Worm (Caenorhabditis elegans) whole organism, mixed stage, embryonic: ENCODE measurements around the gene tnt-2.

ENCODE experiments used
- ces-1 ChIP-seq: fragments of 150-350 bp; optimal IDR thresholded peaks from 2 replicates; lab custom pipeline; 2014; ENCODE audit warnings: missing biosample characterization, missing genetic modification reagents, missing genetic modification characterization
- elt-3 ChIP-seq: fragments of 150-350 bp; optimal IDR thresholded peaks from 2 replicates; lab custom pipeline; 2014; ENCODE audit warnings: missing biosample characterization, missing genetic modification characterization
- flh-1 ChIP-seq: fragments of 200-800 bp; sonication (Bioruptor generic); optimal IDR thresholded peaks from 2 replicates; lab custom pipeline; 2018; ENCODE audit warnings: mild to moderate bottlenecking, missing genetic modification characterization, moderate library complexity, missing compliant biosample characterization
- lin-13 ChIP-seq: fragments of 150-350 bp; optimal IDR thresholded peaks from 2 replicates; lab custom pipeline; 2014; ENCODE audit warnings: missing biosample characterization, missing genetic modification characterization
- nhr-76 ChIP-seq: sonication (generic microtip); optimal IDR thresholded peaks from 2 replicates; lab custom pipeline; 2017; ENCODE audit warnings: missing biosample characterization, missing genetic modification characterization
- pha-4 ChIP-seq: fragments of 150-350 bp; optimal IDR thresholded peaks from 2 replicates; lab custom pipeline; 2018; ENCODE audit warnings: missing biosample characterization, missing genetic modification reagents, missing genetic modification characterization
- sem-2 ChIP-seq: fragments of 200-800 bp; sonication (Bioruptor generic); optimal IDR thresholded peaks from 2 replicates; lab custom pipeline; 2018; ENCODE audit warnings: mild to moderate bottlenecking, missing genetic modification characterization, missing compliant biosample characterization
- unc-120 ChIP-seq: sonication (generic microtip); optimal IDR thresholded peaks from 2 replicates; lab custom pipeline; 2017; ENCODE audit warnings: missing genetic modification characterization, missing compliant biosample characterization; ENCODE audit not compliant: poor library complexity, severe bottlenecking

DNA sequence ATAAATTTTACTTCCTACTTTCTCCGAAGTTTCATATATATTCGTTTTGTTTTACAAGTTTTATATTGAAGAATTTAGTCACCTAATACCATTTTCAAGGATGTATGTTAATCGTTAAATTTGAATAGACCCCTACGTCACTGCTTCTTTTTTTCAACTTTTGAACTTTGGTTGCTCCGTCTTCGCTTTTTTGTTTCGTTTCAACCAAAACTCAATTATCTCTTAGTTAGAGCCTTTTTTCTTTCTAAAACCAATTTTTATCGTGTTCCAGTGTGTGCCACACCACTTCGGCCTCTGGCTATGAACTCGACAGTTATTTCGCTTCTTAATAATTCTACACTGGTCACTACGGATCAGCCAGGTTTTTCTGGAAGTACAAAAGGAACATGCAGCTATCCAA lies 25.8 kb downstream of the tnt-2 start, which contains the start of gene frpr-8:
- TF ChIP-seq ces-1 (GFP tag; lab: Kevin White, UChicago) (no peak), lin-13 (no peak), sem-2 (GFP tag; lab: Kevin White, UChicago) (no peak), elt-3 (no peak), pha-4 (tag; lab: Kevin White, UChicago) (no peak), unc-120 (no peak), nhr-76 (tag; lab: Kevin White, UChicago) (no peak), flh-1 (GFP tag; lab: Kevin White, UChicago) (no peak)
